Fruit fly (Drosophila melanogaster): Measurements from ENCODE around the gene CG6683.

Gene CG6683

DNA sequence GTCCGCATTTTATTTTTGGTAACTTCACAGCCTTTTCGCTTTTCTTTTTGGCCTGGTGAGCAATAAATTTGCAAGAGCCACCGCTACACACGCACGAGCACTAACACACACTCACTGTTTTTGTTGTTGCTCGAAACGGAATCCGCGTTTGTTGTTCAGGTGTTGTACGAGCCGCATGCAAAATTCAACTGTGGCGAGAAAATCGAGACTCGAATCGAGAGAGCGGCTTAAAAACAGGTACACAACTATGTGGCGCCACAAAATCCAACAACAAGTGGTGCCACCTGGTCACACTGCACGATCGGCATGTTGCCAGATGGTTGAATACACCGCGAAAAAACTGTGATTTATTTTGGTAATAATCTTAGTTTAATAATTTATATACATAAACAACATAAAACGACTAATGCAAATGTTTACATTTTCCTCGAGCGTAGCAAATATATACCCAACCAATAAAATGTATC is 7.7 kb downstream of the CG6683 start, which contains the start of gene CG43163 (continued):
- TF ChIP-seq Ada2b (GFP tag; IDR thresholded peaks at IDR 0.05) (peak; percentile 65), CG9876 (GFP tag; optimal IDR thresholded peaks at IDR 0.05) (no peak), Gug (GFP tag; IDR thresholded peaks at IDR 0.05) (peak; percentile 57; the same call in 3 of the 4 replicates), dm (GFP tag; optimal IDR thresholded peaks at IDR 0.05) (peak; percentile 54), sens (GFP tag) (peak; percentile 93), CG10267 (tag; optimal IDR thresholded peaks at IDR 0.05) (peak; percentile 62), Lpt (GFP tag; optimal IDR thresholded peaks at IDR 0.05) (no peak), pita (GFP tag; optimal IDR thresholded peaks at IDR 0.05) (no peak), CG6854 (GFP tag; optimal IDR thresholded peaks at IDR 0.05) (peak; percentile 45), CG8281 (tag; optimal IDR thresholded peaks at IDR 0.05) (no peak), CG4854 (GFP tag; optimal IDR thresholded peaks at IDR 0.05) (no peak), CG34422 (GFP tag; IDR thresholded peaks at IDR 0.05) (peak; percentile 78), CG9609 (GFP tag; optimal IDR thresholded peaks at IDR 0.05) (peak; percentile 6), p53 (GFP tag; optimal IDR thresholded peaks at IDR 0.05) (no peak), amos (GFP tag; IDR thresholded peaks at IDR 0.05; ENCODE audit: partially characterized antibody) (no peak), grn (GFP tag; optimal IDR thresholded peaks at IDR 0.05) (no peak), CG9932 (GFP tag; IDR thresholded peaks at IDR 0.05) (peak; percentile 73), CoRest (tag; optimal IDR thresholded peaks at IDR 0.05) (peak; percentile 70), ase (GFP tag; IDR thresholded peaks at IDR 0.05) (peak; percentile 57; the same call in 2 of the 3 replicates), emc (GFP tag; optimal IDR thresholded peaks at IDR 0.05) (no peak), slp2 (GFP tag; optimal IDR thresholded peaks at IDR 0.05) (no peak), cg (GFP tag; optimal IDR thresholded peaks at IDR 0.05) (peak; percentile 65), twi (tag; optimal IDR thresholded peaks at IDR 0.05) (no peak), btn (GFP tag; optimal IDR thresholded peaks at IDR 0.05) (no peak), Optix (GFP tag; IDR thresholded peaks at IDR 0.05) (no peak), tup (GFP tag; optimal IDR thresholded peaks at IDR 0.05) (peak; percentile 22), Oli (tag; optimal IDR thresholded peaks at IDR 0.05) (peak; percentile 33), Aef1 (GFP tag; IDR thresholded peaks at IDR 0.05) (peak; percentile 72), chn (GFP tag; optimal IDR thresholded peaks at IDR 0.05) (peak; percentile 61), sim (GFP tag; IDR thresholded peaks at IDR 0.05) (no peak), Mad (GFP tag; optimal IDR thresholded peaks at IDR 0.05) (peak; percentile 75), CG12744 (GFP tag; optimal IDR thresholded peaks at IDR 0.05) (peak; percentile 56), da (GFP tag; optimal IDR thresholded peaks at IDR 0.05) (no peak), CG8089 (GFP tag; optimal IDR thresholded peaks at IDR 0.05) (peak; percentile 50), pnt (GFP tag; optimal IDR thresholded peaks at IDR 0.05) (no peak), CG17359 (tag; optimal IDR thresholded peaks at IDR 0.05) (peak; percentile 62), Side (GFP tag; optimal IDR thresholded peaks at IDR 0.05) (peak; percentile 19), peb (GFP tag; IDR thresholded peaks at IDR 0.05) (no peak; the same call in 1 of the 2 replicates), Dek (tag; optimal IDR thresholded peaks at IDR 0.05) (peak; percentile 68), CG15601 (tag; optimal IDR thresholded peaks at IDR 0.05) (peak; percentile 58), pum (GFP tag; optimal IDR thresholded peaks at IDR 0.05) (peak; percentile 24), CG12391 (tag; optimal IDR thresholded peaks at IDR 0.05) (peak; percentile 81), CG31388 (GFP tag; optimal IDR thresholded peaks at IDR 0.05) (no peak), CG1647 (GFP tag; optimal IDR thresholded peaks at IDR 0.05) (no peak), CG15479 (GFP tag; optimal IDR thresholded peaks at IDR 0.05) (peak; percentile 99), gsb-n (tag; optimal IDR thresholded peaks at IDR 0.05) (peak; percentile 68), Myb (GFP tag; optimal IDR thresholded peaks at IDR 0.05) (peak; percentile 7), en (GFP tag; optimal IDR thresholded peaks at IDR 0.05) (no peak), CG3847 (GFP tag; IDR thresholded peaks at IDR 0.05) (peak; percentile 78), inv (GFP tag; IDR thresholded peaks at IDR 0.05; ENCODE audit: partially characterized antibody) (no peak), CG31224 (GFP tag; IDR thresholded peaks at IDR 0.05) (no peak), Rx (GFP tag; IDR thresholded peaks at IDR 0.05) (peak; percentile 58)
